Fruit fly (Drosophila melanogaster): ENCODE measurements around the gene Lip4.
A peak's percentile ranks its signal among the peaks of the same experiment; 100 is the strongest.

Lip4 gene

DNA sequence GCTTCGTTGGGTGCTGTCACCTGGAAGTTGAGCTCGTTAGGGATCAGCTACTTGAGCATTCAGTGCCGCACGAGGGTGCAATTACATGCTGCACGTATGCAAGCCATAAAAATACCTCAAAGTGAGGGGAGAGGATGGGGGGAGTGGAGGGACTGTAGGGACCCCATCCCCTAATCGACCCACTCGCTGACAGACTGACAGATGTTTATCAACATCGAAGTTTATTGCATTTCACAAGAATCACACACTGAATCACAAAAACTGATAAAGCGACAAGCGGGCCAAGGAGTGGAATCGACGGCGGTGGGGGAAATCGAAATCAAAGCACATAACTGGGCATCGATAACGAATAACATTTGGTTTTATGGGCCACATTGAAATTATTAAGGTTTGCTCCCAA is 27.3 kb downstream of the Lip4 start (continued):
- TF ChIP-seq NK7.1 (GFP tag; optimal IDR thresholded peaks at IDR 0.05) (no peak), CG14441 (GFP tag; IDR thresholded peaks at IDR 0.05) (no peak), PHDP (tag; optimal IDR thresholded peaks at IDR 0.05) (no peak), ci (GFP tag; IDR thresholded peaks at IDR 0.05) (0 out of 3 replicates have a peak, but pooled peaks have one; percentile 36), GATAe (GFP tag; conservative IDR thresholded peaks at IDR 0.05) (0 out of 2 replicates have a peak, but pooled peaks have one; percentile 11), CG10366 (GFP tag; IDR thresholded peaks at IDR 0.05) (0 out of 2 replicates have a peak, but pooled peaks have one; percentile 8), disco-r (GFP tag; optimal IDR thresholded peaks at IDR 0.05) (no peak), sr (GFP tag; IDR thresholded peaks at IDR 0.05) (no peak), Spps (tag; optimal IDR thresholded peaks at IDR 0.05) (no peak), esg (GFP tag; conservative IDR thresholded peaks at IDR 0.05) (no peak), CG10959 (GFP tag; IDR thresholded peaks at IDR 0.05) (no peak), exex (tag; optimal IDR thresholded peaks at IDR 0.05) (peak; percentile 61), fd96Cb (tag; optimal IDR thresholded peaks at IDR 0.05) (no peak), CG15514 (GFP tag; optimal IDR thresholded peaks at IDR 0.05) (no peak), kni (GFP tag; optimal IDR thresholded peaks at IDR 0.05) (peak; percentile 42), grn (GFP tag; optimal IDR thresholded peaks at IDR 0.05) (peak; percentile 98), mam (GFP tag; optimal IDR thresholded peaks at IDR 0.05) (no peak), pros (GFP tag; optimal IDR thresholded peaks at IDR 0.05) (peak; percentile 24), Mad (GFP tag; optimal IDR thresholded peaks at IDR 0.05) (no peak), CG18619 (GFP tag; optimal IDR thresholded peaks at IDR 0.05) (no peak), CG10431 (GFP tag; optimal IDR thresholded peaks at IDR 0.05) (no peak), gsb-n (tag; optimal IDR thresholded peaks at IDR 0.05) (no peak), ase (GFP tag; IDR thresholded peaks at IDR 0.05) (no peak), sd (tag; optimal IDR thresholded peaks at IDR 0.05) (peak; percentile 81), tll (GFP tag; optimal IDR thresholded peaks at IDR 0.05) (no peak)

DNA sequence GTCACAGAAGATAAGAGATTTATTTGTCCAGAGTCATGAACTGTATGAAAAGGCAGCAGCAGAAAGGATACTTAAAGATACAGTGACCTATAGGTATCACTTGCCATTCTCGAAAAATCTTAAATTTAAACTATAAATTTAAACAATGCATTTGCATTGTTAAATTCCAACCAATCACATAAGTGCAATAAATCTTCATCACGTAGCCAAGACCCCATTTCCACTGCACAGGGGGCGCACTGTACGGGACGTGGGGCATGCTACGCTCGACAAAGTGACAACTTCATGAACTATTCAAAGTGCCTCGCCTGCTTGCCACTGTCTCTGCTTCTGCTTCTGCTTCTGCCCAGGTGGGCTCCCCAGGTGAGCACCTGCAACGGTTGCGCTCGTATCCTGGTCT is 27.9 kb downstream of the Lip4 start:
- TF ChIP-seq CG14441 (GFP tag; IDR thresholded peaks at IDR 0.05) (peak; percentile 47; the same call in 1 of the 2 replicates), CG3726 (GFP tag; IDR thresholded peaks at IDR 0.05) (0 out of 3 replicates have a peak, but pooled peaks have one; percentile 52), grau (tag; optimal IDR thresholded peaks at IDR 0.05) (peak; percentile 68), NFAT (GFP tag; IDR thresholded peaks at IDR 0.05) (no peak), otp (GFP tag; IDR thresholded peaks at IDR 0.05) (0 out of 3 replicates have a peak, but pooled peaks have one; percentile 27), E2f1 (GFP tag; IDR thresholded peaks at IDR 0.05) (0 out of 2 replicates have a peak, but pooled peaks have one; percentile 9), vvl (GFP tag; IDR thresholded peaks at IDR 0.05) (peak; percentile 41), Pdp1 (GFP tag; optimal IDR thresholded peaks at IDR 0.05) (no peak), ken (GFP tag; IDR thresholded peaks at IDR 0.05) (peak; percentile 37; the same call in 1 of the 3 replicates), CG17802 (tag; optimal IDR thresholded peaks at IDR 0.05) (no peak), ap (GFP tag; IDR thresholded peaks at IDR 0.05) (peak; percentile 14; the same call in 1 of the 2 replicates), Blimp-1 (GFP tag; optimal IDR thresholded peaks at IDR 0.05) (peak; percentile 5), slbo (GFP tag; IDR thresholded peaks at IDR 0.05) (peak; percentile 43; the same call in 1 of the 2 replicates), CG17359 (tag; optimal IDR thresholded peaks at IDR 0.05) (peak; percentile 2), repo (GFP tag; optimal IDR thresholded peaks at IDR 0.05) (no peak), Side (GFP tag; optimal IDR thresholded peaks at IDR 0.05) (no peak), CG11093 (GFP tag; IDR thresholded peaks at IDR 0.05) (no peak), hkb (optimal IDR thresholded peaks at IDR 0.05) (no peak), hkb (GFP tag; IDR thresholded peaks at IDR 0.05) (peak; percentile 31; the same call in 1 of the 2 replicates), CG2712 (tag; optimal IDR thresholded peaks at IDR 0.05) (peak; percentile 4), lmd (GFP tag; IDR thresholded peaks at IDR 0.05) (0 out of 2 replicates have a peak, but pooled peaks have one; percentile 21), nom (GFP tag; optimal IDR thresholded peaks at IDR 0.05) (no peak), Ptx1 (GFP tag; IDR thresholded peaks at IDR 0.05) (peak; percentile 37; the same call in 1 of the 2 replicates), Gsc (GFP tag; IDR thresholded peaks at IDR 0.05) (no peak), cwo (GFP tag; optimal IDR thresholded peaks at IDR 0.05) (no peak), Med (GFP tag) (peak; percentile 44), zfh1 (GFP tag; IDR thresholded peaks at IDR 0.05) (peak; percentile 63; the same call in 2 of the 3 replicates)
